Worm (Caenorhabditis elegans) whole organism, L2 larva: Measurements from ENCODE around the gene F23A7.8.

Experiments used
- aly-2 ChIP-seq: fragments of 150-350 bp; optimal IDR thresholded peaks from 2 replicates; lab custom pipeline; 2014; ENCODE audit warnings: missing biosample characterization, missing genetic modification characterization
- nhr-21 ChIP-seq: fragments of 150-350 bp; optimal IDR thresholded peaks from 2 replicates; lab custom pipeline; 2014; ENCODE audit warnings: missing biosample characterization, missing genetic modification characterization

DNA sequence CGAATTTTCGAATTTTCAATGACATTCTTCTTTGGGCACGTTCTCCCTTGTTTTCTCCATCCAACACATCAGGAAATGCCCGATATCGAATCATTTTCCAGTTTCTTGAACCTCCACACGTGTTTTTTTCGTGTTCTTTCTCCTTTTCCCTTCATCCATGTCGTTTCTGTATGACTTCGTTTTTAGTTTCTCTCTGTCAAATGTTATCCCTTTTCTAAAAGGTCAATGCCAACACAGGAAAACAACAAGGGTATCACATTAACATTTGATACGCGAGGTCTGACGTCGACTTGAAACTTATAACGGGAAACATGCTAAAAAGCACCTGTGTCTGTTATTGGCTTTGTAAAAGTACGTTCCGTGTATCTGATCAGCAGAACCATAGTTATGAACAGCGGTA is 40.3 kb upstream of the F23A7.8 start:
- TF ChIP-seq aly-2 (tag; lab: Kevin White, UChicago), result no peak
- TF ChIP-seq nhr-21 (tag; lab: Kevin White, UChicago), result no peak
